Fruit fly (Drosophila melanogaster) whole organism, embryonic: ENCODE measurements around the gene IFT54.
A peak's percentile ranks its signal among the peaks of the same experiment; 100 is the strongest.

ENCODE experiments used
- ATbp ChIP-seq: fragments of 200-800 bp; sonication (Bioruptor generic); optimal IDR thresholded peaks from 2 replicates; lab custom pipeline; 2017; ENCODE audit warnings: missing biosample characterization, mild to moderate bottlenecking, missing genetic modification characterization, missing genetic modification reagents
- Atf6 ChIP-seq: fragments of 200-800 bp; sonication (Bioruptor generic); IDR thresholded peaks from 2 replicates; pipeline ENCODE4 v1.3.6; 2022; ENCODE audit warnings: missing biosample characterization, missing genetic modification characterization
- CG10267 ChIP-seq: fragments of 200-800 bp; sonication (Bioruptor generic); optimal IDR thresholded peaks from 2 replicates; lab custom pipeline; 2018; ENCODE audit warnings: missing biosample characterization, mild to moderate bottlenecking, missing genetic modification characterization, moderate library complexity
- CG12391 ChIP-seq: fragments of 200-800 bp; sonication (Bioruptor generic); optimal IDR thresholded peaks from 3 replicates; lab custom pipeline; 2018; ENCODE audit warnings: missing biosample characterization, mild to moderate bottlenecking, missing genetic modification characterization, moderate library complexity
- CG14014 ChIP-seq: fragments of 200-800 bp; sonication (Bioruptor generic); IDR thresholded peaks from 2 replicates; pipeline ENCODE4 v1.3.6; 2022; ENCODE audit warnings: missing biosample characterization, missing genetic modification characterization
- CG14050 ChIP-seq: fragments of 200-800 bp; sonication (Bioruptor generic); IDR thresholded peaks from 3 replicates; pipeline ENCODE4 v1.3.6; 2022; ENCODE audit warnings: missing biosample characterization, missing genetic modification characterization
- CG14710 ChIP-seq: fragments of 200-800 bp; sonication (Bioruptor generic); optimal IDR thresholded peaks from 3 replicates; lab custom pipeline; 2019; ENCODE audit warnings: missing biosample characterization, mild to moderate bottlenecking, missing genetic modification characterization, moderate library complexity
- CG31224 ChIP-seq: fragments of 200-800 bp; sonication (Bioruptor generic); IDR thresholded peaks from 2 replicates; pipeline ENCODE4 v1.3.6; 2022; ENCODE audit warnings: missing biosample characterization, missing genetic modification characterization
- CG31441 ChIP-seq: fragments of 200-800 bp; sonication (Bioruptor generic); IDR thresholded peaks from 2 replicates; pipeline ENCODE4 v1.3.6; 2022; ENCODE audit warnings: missing biosample characterization, missing genetic modification characterization
- CG32767 ChIP-seq: fragments of 200-800 bp; sonication (Bioruptor generic); IDR thresholded peaks from 2 replicates; pipeline ENCODE4 v1.3.6; 2022; ENCODE audit warnings: missing biosample characterization, missing genetic modification characterization
- CG32772 ChIP-seq: fragments of 200-800 bp; sonication (Bioruptor generic); IDR thresholded peaks from 2 replicates; pipeline ENCODE4 v1.3.6; 2022; ENCODE audit warnings: missing biosample characterization, missing genetic modification characterization
- CG4404 ChIP-seq: fragments of 200-800 bp; sonication (Bioruptor generic); IDR thresholded peaks from 2 replicates; pipeline ENCODE4 v1.3.6; 2022; ENCODE audit warnings: missing biosample characterization, missing genetic modification characterization
- CG5180 ChIP-seq: fragments of 200-800 bp; sonication (Bioruptor generic); optimal IDR thresholded peaks from 3 replicates; lab custom pipeline; 2017; ENCODE audit warnings: missing biosample characterization, missing genetic modification characterization, mild to moderate bottlenecking, moderate library complexity, missing genetic modification reagents
- CG6254 ChIP-seq: fragments of 200-800 bp; sonication (Bioruptor generic); optimal IDR thresholded peaks from 3 replicates; lab custom pipeline; 2017; ENCODE audit warnings: mild to moderate bottlenecking, missing biosample characterization, missing genetic modification reagents, missing genetic modification characterization
- CG6272 ChIP-seq: fragments of 200-800 bp; sonication (Bioruptor generic); IDR thresholded peaks from 2 replicates; pipeline ENCODE4 v1.3.6; 2022; ENCODE audit warnings: missing biosample characterization, missing genetic modification characterization
- CG7372 ChIP-seq: fragments of 200-800 bp; sonication (Bioruptor generic); IDR thresholded peaks from 2 replicates; pipeline ENCODE4 v1.3.6; 2022; ENCODE audit warnings: missing biosample characterization, missing genetic modification characterization
- CG9797 ChIP-seq: fragments of 200-800 bp; sonication (Bioruptor generic); optimal IDR thresholded peaks from 3 replicates; lab custom pipeline; 2018; ENCODE audit warnings: missing biosample characterization, mild to moderate bottlenecking, missing genetic modification characterization
- D19A ChIP-seq: fragments of 200-800 bp; optimal IDR thresholded peaks from 3 replicates; lab custom pipeline; 2019; ENCODE audit warnings: missing biosample characterization, mild to moderate bottlenecking, missing genetic modification characterization, moderate library complexity
- Dfd ChIP-seq, 2 experiments: fragments of >200 bp; optimal IDR thresholded peaks; 2 replicates each; lab custom pipeline; 2017; ENCODE audit warnings: missing biosample characterization in 2 of 2, missing genetic modification characterization in 2 of 2
- Gug ChIP-seq: fragments of 200-800 bp; sonication (Bioruptor generic); IDR thresholded peaks from 4 replicates; pipeline ENCODE4 v1.3.6; 2022; ENCODE audit warnings: missing biosample characterization, missing genetic modification characterization
- HLH3B ChIP-seq: fragments of 200-800 bp; sonication (Bioruptor generic); IDR thresholded peaks from 2 replicates; pipeline ENCODE4 v1.3.6; 2022; ENCODE audit warnings: missing biosample characterization, missing genetic modification characterization
- Lim3 ChIP-seq: fragments of 200-800 bp; sonication (Bioruptor generic); IDR thresholded peaks from 2 replicates; pipeline ENCODE4 v1.3.6; 2022; ENCODE audit warnings: missing biosample characterization, missing genetic modification characterization
- Lpt ChIP-seq: fragments of >200 bp; optimal IDR thresholded peaks from 2 replicates; lab custom pipeline; 2018; ENCODE audit warnings: missing biosample characterization, missing genetic modification characterization
- Nf-YA ChIP-seq: fragments of 200-800 bp; sonication (Bioruptor generic); IDR thresholded peaks from 2 replicates; pipeline ENCODE4 v1.3.6; 2022; ENCODE audit warnings: missing biosample characterization, missing genetic modification characterization
- Oaz ChIP-seq: fragments of 200-800 bp; sonication (Bioruptor generic); IDR thresholded peaks from 2 replicates; pipeline ENCODE4 v1.3.6; 2022; ENCODE audit warnings: missing biosample characterization, missing genetic modification characterization
- Ptx1 ChIP-seq: fragments of 200-800 bp; sonication (Bioruptor generic); IDR thresholded peaks from 2 replicates; pipeline ENCODE4 v1.3.6; 2022; ENCODE audit warnings: missing biosample characterization, missing genetic modification characterization
- Ssrp ChIP-seq: fragments of 200-800 bp; sonication (Bioruptor generic); optimal IDR thresholded peaks from 2 replicates; lab custom pipeline; 2018; ENCODE audit warnings: missing biosample characterization, mild to moderate bottlenecking, missing genetic modification characterization, moderate library complexity
- Tbp ChIP-seq: fragments of >200 bp; optimal IDR thresholded peaks from 2 replicates; lab custom pipeline; 2018; ENCODE audit warnings: missing biosample characterization, missing genetic modification characterization
- Xrp1 ChIP-seq: fragments of 200-800 bp; sonication (Bioruptor generic); IDR thresholded peaks from 2 replicates; pipeline ENCODE4 v1.3.6; 2022; ENCODE audit warnings: missing biosample characterization, missing genetic modification characterization
- ac ChIP-seq: fragments of 200-800 bp; sonication (Bioruptor generic); optimal IDR thresholded peaks from 3 replicates; lab custom pipeline; 2017; ENCODE audit warnings: missing biosample characterization, mild to moderate bottlenecking, missing genetic modification characterization
- cwo ChIP-seq: fragments of 200-800 bp; sonication (Bioruptor generic); optimal IDR thresholded peaks from 3 replicates; lab custom pipeline; 2017; ENCODE audit warnings: missing biosample characterization, missing genetic modification characterization, mild to moderate bottlenecking, moderate library complexity, missing genetic modification reagents
- esg ChIP-seq: fragments of 200-800 bp; sonication (Bioruptor generic); conservative IDR thresholded peaks from 2 replicates; pipeline ENCODE4 v1.3.6; 2022; ENCODE audit warnings: missing biosample characterization, missing genetic modification characterization
- fd96Cb ChIP-seq: fragments of 200-800 bp; sonication (Bioruptor generic); optimal IDR thresholded peaks from 2 replicates; lab custom pipeline; 2018; ENCODE audit warnings: missing biosample characterization, mild to moderate bottlenecking, missing genetic modification characterization, moderate library complexity
- gce ChIP-seq: fragments of 200-800 bp; sonication (Bioruptor generic); IDR thresholded peaks from 3 replicates; pipeline ENCODE4 v1.3.6; 2022; ENCODE audit warnings: missing biosample characterization, missing genetic modification characterization
- gcm ChIP-seq: fragments of 200-800 bp; sonication (Bioruptor generic); optimal IDR thresholded peaks from 2 replicates; lab custom pipeline; 2019; ENCODE audit warnings: missing biosample characterization, mild to moderate bottlenecking, missing genetic modification characterization, moderate library complexity
- gfzf ChIP-seq: fragments of 200-800 bp; sonication (Bioruptor generic); optimal IDR thresholded peaks from 2 replicates; lab custom pipeline; 2016; ENCODE audit warnings: missing biosample characterization, mild to moderate bottlenecking, missing genetic modification characterization, moderate library complexity
- ham ChIP-seq: fragments of 200-800 bp; sonication (Bioruptor generic); IDR thresholded peaks from 2 replicates; pipeline ENCODE4 v1.3.6; 2022; ENCODE audit warnings: missing biosample characterization, missing genetic modification characterization
- hb ChIP-seq: fragments of 200-800 bp; sonication (Bioruptor generic); IDR thresholded peaks from 3 replicates; pipeline ENCODE4 v1.3.6; 2022; ENCODE audit warnings: missing biosample characterization, missing genetic modification characterization; ENCODE audit not compliant: partially characterized antibody
- hth ChIP-seq: fragments of >200 bp; optimal IDR thresholded peaks from 2 replicates; lab custom pipeline; 2017; ENCODE audit warnings: inconsistent platforms
- kay ChIP-seq: fragments of 200-800 bp; sonication (Bioruptor generic); optimal IDR thresholded peaks from 2 replicates; lab custom pipeline; 2016; ENCODE audit warnings: missing biosample characterization, missing genetic modification characterization
- nmo ChIP-seq: fragments of 200-800 bp; sonication (Bioruptor generic); optimal IDR thresholded peaks from 2 replicates; lab custom pipeline; 2018; ENCODE audit warnings: missing biosample characterization, mild to moderate bottlenecking, missing genetic modification characterization, moderate library complexity
- otp ChIP-seq: fragments of 200-800 bp; sonication (Bioruptor generic); IDR thresholded peaks from 3 replicates; pipeline ENCODE4, ENCODE4 v1.3.6; 2022; ENCODE audit warnings: missing biosample characterization, missing genetic modification characterization
- phol ChIP-seq: fragments of 200-800 bp; sonication (Bioruptor generic); optimal IDR thresholded peaks from 3 replicates; lab custom pipeline; 2018; ENCODE audit warnings: missing biosample characterization, mild to moderate bottlenecking, missing genetic modification characterization, moderate library complexity
- row ChIP-seq: fragments of 200-800 bp; sonication (Bioruptor generic); IDR thresholded peaks from 3 replicates; pipeline ENCODE4 v1.3.6; 2022; ENCODE audit warnings: missing biosample characterization, missing genetic modification characterization
- seq ChIP-seq: fragments of 200-800 bp; sonication (Bioruptor generic); IDR thresholded peaks from 2 replicates; pipeline ENCODE4 v1.3.6; 2022; ENCODE audit warnings: missing biosample characterization, missing genetic modification characterization
- sisA ChIP-seq: fragments of 200-800 bp; sonication (Bioruptor generic); IDR thresholded peaks from 2 replicates; pipeline ENCODE4 v1.3.6; 2022; ENCODE audit warnings: missing biosample characterization, missing genetic modification characterization
- tio ChIP-seq: fragments of 200-800 bp; sonication (Bioruptor generic); optimal IDR thresholded peaks from 2 replicates; lab custom pipeline; 2017; ENCODE audit warnings: missing biosample characterization, missing genetic modification characterization, inconsistent platforms
- tll ChIP-seq, 2 experiments: fragments of 200-800 bp in 1 of 2; fragments of >200 bp in 1 of 2; sonication (Bioruptor generic) in 1 of 2; optimal IDR thresholded peaks; 2 replicates each; lab custom pipeline; 2017 to 2019; ENCODE audit warnings: missing biosample characterization in 2 of 2, missing genetic modification characterization in 2 of 2, mild to moderate bottlenecking in 1 of 2, moderate library complexity in 1 of 2
- tup ChIP-seq: fragments of 200-800 bp; sonication (Bioruptor generic); optimal IDR thresholded peaks from 2 replicates; lab custom pipeline; 2016; ENCODE audit warnings: missing biosample characterization, mild to moderate bottlenecking, missing genetic modification characterization, moderate library complexity
- unpg ChIP-seq: fragments of 200-800 bp; sonication (Bioruptor generic); optimal IDR thresholded peaks from 3 replicates; lab custom pipeline; 2018; ENCODE audit warnings: missing biosample characterization, mild to moderate bottlenecking, missing genetic modification characterization, moderate library complexity
- vfl ChIP-seq: fragments of 200-800 bp; sonication (Bioruptor generic); optimal IDR thresholded peaks from 2 replicates; lab custom pipeline; 2016; ENCODE audit warnings: missing biosample characterization, missing genetic modification characterization

Gene IFT54

DNA sequence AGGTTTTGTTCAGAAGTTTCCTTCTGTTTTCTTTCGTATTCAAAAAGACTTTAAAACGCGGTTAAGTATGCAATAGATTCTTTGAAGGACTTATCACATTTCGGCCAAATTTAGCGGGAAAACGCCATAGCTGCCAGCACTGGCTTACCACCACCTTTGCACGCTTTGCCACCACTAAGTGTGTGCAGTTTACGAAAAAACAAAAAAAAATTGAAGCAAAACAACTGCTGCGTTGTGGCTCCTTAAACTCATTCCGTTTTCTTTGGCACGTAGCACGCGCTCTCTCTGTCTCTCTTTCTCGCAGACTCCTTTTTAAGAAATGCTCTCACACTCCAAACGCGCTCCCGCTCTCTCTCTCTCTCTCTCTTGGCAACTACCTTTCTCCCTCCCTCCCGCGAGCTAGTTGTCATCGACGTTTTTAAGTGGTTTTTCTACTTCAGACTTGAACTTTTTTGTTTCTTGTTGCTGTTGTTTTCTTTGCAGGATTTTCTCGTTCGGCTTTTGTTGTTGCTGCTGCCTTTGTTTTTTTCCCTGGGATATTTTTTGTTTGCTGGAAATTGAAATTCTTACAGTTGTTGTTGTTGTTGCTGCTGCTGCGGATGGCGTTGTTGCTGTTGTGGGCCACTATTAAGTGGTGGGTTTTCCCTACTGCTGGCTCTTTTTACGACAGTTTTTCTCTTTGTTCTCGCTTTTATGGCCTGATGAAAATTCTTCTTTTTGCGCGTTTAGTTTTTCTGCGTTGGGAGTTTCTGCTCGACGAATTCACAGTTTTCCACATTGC lies 23.5 kb upstream of the IFT54 start (continued):
- no peak for TF ChIP-seq ac
- no peak for TF ChIP-seq seq (GFP tag; lab: Robert Waterston, UW)
- no peak for TF ChIP-seq CG32767 (GFP tag; lab: Robert Waterston, UW)
- TF ChIP-seq CG7372 = no peak
- TF ChIP-seq cwo (GFP tag; lab: Kevin White, UChicago) = no peak
- no peak for TF ChIP-seq hb (GFP tag; lab: Robert Waterston, UW)
- no peak for TF ChIP-seq nmo (GFP tag; lab: Kevin White, UChicago)
- TF ChIP-seq phol = peak; percentile 15
- TF ChIP-seq fd96Cb = no peak
- TF ChIP-seq CG10267 (tag; lab: Kevin White, UChicago) = no peak
- TF ChIP-seq Tbp (GFP tag; lab: Kevin White, UChicago) = peak; percentile 59
- TF ChIP-seq tll (GFP tag; optimal IDR thresholded peaks at IDR 0.05; lab: Kevin White, UChicago) = no peak
- TF ChIP-seq CG32772 = peak; percentile 81
- TF ChIP-seq Lim3 (GFP tag; lab: Robert Waterston, UW) = no peak
- peak; percentile 49 for TF ChIP-seq row (GFP tag; lab: Robert Waterston, UW)
- no peak for TF ChIP-seq otp
- TF ChIP-seq CG14050 (GFP tag; lab: Robert Waterston, UW) = no peak
- TF ChIP-seq tio (GFP tag; lab: Kevin White, UChicago) = no peak
- TF ChIP-seq CG31224 (GFP tag; lab: Robert Waterston, UW) = no peak
- no peak for TF ChIP-seq Oaz (GFP tag; lab: Robert Waterston, UW)
- TF ChIP-seq CG9797 (GFP tag; lab: Kevin White, UChicago) = no peak
- TF ChIP-seq CG5180 (GFP tag; lab: Kevin White, UChicago) = no peak
- no peak for TF ChIP-seq vfl (GFP tag; lab: Kevin White, UChicago)
- no peak for TF ChIP-seq Nf-YA
- no peak for TF ChIP-seq gce
- peak; percentile 40; the same call in 1 of the 2 replicates for TF ChIP-seq sisA (GFP tag; lab: Robert Waterston, UW)
- no peak for TF ChIP-seq hth (lab: Kevin White, UChicago)
- TF ChIP-seq Atf6 = no peak
- no peak for TF ChIP-seq gfzf
- TF ChIP-seq Gug (GFP tag; lab: Robert Waterston, UW) = no peak
- TF ChIP-seq Ssrp (tag; lab: Kevin White, UChicago) = peak; percentile 8
- TF ChIP-seq CG14014 (GFP tag; lab: Robert Waterston, UW) = peak; percentile 38; the same call in 1 of the 2 replicates
- TF ChIP-seq HLH3B = no peak
- no peak for TF ChIP-seq gcm
- TF ChIP-seq CG6272 (GFP tag; lab: Robert Waterston, UW) = no peak
- TF ChIP-seq tup = no peak
- peak; percentile 27 for TF ChIP-seq unpg (GFP tag; lab: Kevin White, UChicago)

- TF ChIP-seq Lpt (GFP tag; lab: Kevin White, UChicago) (no peak), ATbp (GFP tag; lab: Kevin White, UChicago) (peak; percentile 35), CG6254 (GFP tag; lab: Kevin White, UChicago) (peak; percentile 4), ham (GFP tag; lab: Robert Waterston, UW) (no peak), phol (peak; percentile 21), Ptx1 (GFP tag; lab: Robert Waterston, UW) (0 out of 2 replicates have a peak, but pooled peaks have one; percentile 25), CG31441 (peak; percentile 39), Xrp1 (GFP tag; lab: Robert Waterston, UW) (peak; percentile 58), HLH3B (0 out of 2 replicates have a peak, but pooled peaks have one; percentile 18), CG4404 (GFP tag; lab: Robert Waterston, UW) (no peak), kay (GFP tag; lab: Kevin White, UChicago) (no peak), Dfd (GFP tag; optimal IDR thresholded peaks at IDR 0.05; lab: Kevin White, UChicago) (peak in 1 of 2 experiments; percentile 39), CG14710 (peak; percentile 28), esg (GFP tag; lab: Robert Waterston, UW) (peak; percentile 34; the same call in 1 of the 2 replicates), D19A (tag; lab: Kevin White, UChicago) (peak; percentile 43), CG12391 (tag; lab: Kevin White, UChicago) (peak; percentile 11)
Measured at dm6 chr3R:14279311-14279998, 22.8 kb upstream of the IFT54 start.
